Worm (Caenorhabditis elegans): ENCODE results near the gene F57E7.2.

- TF ChIP-seq nhr-12 (tag; optimal IDR thresholded peaks at IDR 0.05), result no peak
- TF ChIP-seq lsy-2 (tag; optimal IDR thresholded peaks at IDR 0.05), result no peak
- no peak for TF ChIP-seq ceh-82 (tag; optimal IDR thresholded peaks at IDR 0.05)
- TF ChIP-seq blmp-1 (tag; optimal IDR thresholded peaks at IDR 0.05; ENCODE audit: insufficient read depth), result no peak
- TF ChIP-seq F13H6.1 (tag; optimal IDR thresholded peaks at IDR 0.05), result no peak
- no peak for TF ChIP-seq lin-13 (GFP tag; optimal IDR thresholded peaks at IDR 0.05)
- no peak for TF ChIP-seq nhr-11 (tag; optimal IDR thresholded peaks at IDR 0.05)
- TF ChIP-seq lin-39 (tag; optimal IDR thresholded peaks at IDR 0.05), result no peak
Observed at ce11 chrV:16494359-16494758, 11.4 kb upstream of the F57E7.2 start, which contains the start of gene comt-2.

Measured in whole organism, L2 larva.